Fruit fly (Drosophila melanogaster) whole organism, prepupa: Measurements from ENCODE around the gene Sec22.

Experiments
- CG10631 ChIP-seq: fragments of 200-800 bp; sonication (Bioruptor generic); optimal IDR thresholded peaks from 2 replicates; lab custom pipeline; 2016; ENCODE audit warnings: missing biosample characterization, missing genetic modification characterization
- CG10669 ChIP-seq: fragments of 200-800 bp; sonication (Bioruptor generic); optimal IDR thresholded peaks from 3 replicates; lab custom pipeline; 2018; ENCODE audit warnings: missing biosample characterization, mild to moderate bottlenecking, missing genetic modification characterization, moderate library complexity
- CG11762 ChIP-seq: fragments of 200-800 bp; sonication (Bioruptor generic); optimal IDR thresholded peaks from 3 replicates; lab custom pipeline; 2016; ENCODE audit warnings: missing biosample characterization, missing genetic modification characterization; ENCODE audit not compliant: insufficient read depth
- CG11902 ChIP-seq: fragments of 200-800 bp; sonication (Bioruptor generic); optimal IDR thresholded peaks from 3 replicates; lab custom pipeline; 2016; ENCODE audit warnings: missing biosample characterization, missing genetic modification characterization
- CG15336 ChIP-seq: fragments of 200-800 bp; sonication (Bioruptor generic); IDR thresholded peaks from 2 replicates; pipeline ENCODE4 v1.3.6; 2022; ENCODE audit warnings: missing biosample characterization, missing genetic modification characterization
- CG1621 ChIP-seq: fragments of 200-800 bp; sonication (Bioruptor generic); optimal IDR thresholded peaks from 3 replicates; lab custom pipeline; 2018; ENCODE audit warnings: missing biosample characterization, mild to moderate bottlenecking, missing genetic modification characterization
- CG16779 ChIP-seq: fragments of 200-800 bp; sonication (Bioruptor generic); optimal IDR thresholded peaks from 3 replicates; lab custom pipeline; 2017; ENCODE audit warnings: missing biosample characterization, mild to moderate bottlenecking, missing genetic modification characterization
- CG31627 ChIP-seq: fragments of 200-800 bp; sonication (Bioruptor generic); optimal IDR thresholded peaks from 3 replicates; lab custom pipeline; 2016; ENCODE audit warnings: missing biosample characterization, missing genetic modification characterization
- CG32006 ChIP-seq: fragments of 200-800 bp; sonication (Bioruptor generic); optimal IDR thresholded peaks from 3 replicates; lab custom pipeline; 2017; ENCODE audit warnings: missing biosample characterization, mild to moderate bottlenecking, missing genetic modification characterization
- CG34406 ChIP-seq: fragments of 200-800 bp; sonication (Bioruptor generic); optimal IDR thresholded peaks from 3 replicates; lab custom pipeline; 2016; ENCODE audit warnings: missing biosample characterization, missing genetic modification characterization
- CG4318 ChIP-seq: fragments of 200-800 bp; sonication (Bioruptor generic); optimal IDR thresholded peaks from 3 replicates; lab custom pipeline; 2017; ENCODE audit warnings: missing biosample characterization, mild to moderate bottlenecking, missing genetic modification characterization
- CG6792 ChIP-seq: fragments of 200-800 bp; sonication (Bioruptor generic); optimal IDR thresholded peaks from 3 replicates; lab custom pipeline; 2016; ENCODE audit warnings: missing biosample characterization, missing genetic modification characterization
- CG6808 ChIP-seq: fragments of 200-800 bp; sonication (Bioruptor generic); optimal IDR thresholded peaks from 3 replicates; lab custom pipeline; 2017; ENCODE audit warnings: missing biosample characterization, missing genetic modification characterization, mild to moderate bottlenecking, moderate library complexity, missing genetic modification reagents
- CG7368 ChIP-seq: fragments of 200-800 bp; sonication (Bioruptor generic); optimal IDR thresholded peaks from 3 replicates; lab custom pipeline; 2016; ENCODE audit warnings: missing biosample characterization, missing genetic modification characterization
- CG8119 ChIP-seq: fragments of 200-800 bp; sonication (Bioruptor generic); IDR thresholded peaks from 3 replicates; pipeline ENCODE4 v1.3.6; 2022; ENCODE audit warnings: missing biosample characterization, missing genetic modification characterization
- CG8319 ChIP-seq: fragments of 200-800 bp; sonication (Bioruptor generic); optimal IDR thresholded peaks from 3 replicates; lab custom pipeline; 2016; ENCODE audit warnings: missing biosample characterization, missing genetic modification characterization
- CG8632 ChIP-seq: fragments of 200-800 bp; sonication (Bioruptor generic); optimal IDR thresholded peaks from 3 replicates; lab custom pipeline; 2016; ENCODE audit warnings: missing biosample characterization, missing genetic modification characterization
- CG9139 ChIP-seq: fragments of 200-800 bp; sonication (Bioruptor generic); optimal IDR thresholded peaks from 3 replicates; lab custom pipeline; 2017; ENCODE audit warnings: missing biosample characterization, mild to moderate bottlenecking, missing genetic modification characterization
- Eip78C ChIP-seq: fragments of 200-800 bp; sonication (Bioruptor generic); peaks from one replicate; lab custom pipeline; 2016; ENCODE audit warnings: missing biosample characterization, missing genetic modification characterization
- Eip93F ChIP-seq: fragments of 200-800 bp; sonication (Bioruptor generic); optimal IDR thresholded peaks from 2 replicates; lab custom pipeline; 2016; ENCODE audit warnings: missing biosample characterization, mild to moderate bottlenecking, missing genetic modification characterization
- Ets21C ChIP-seq: fragments of 200-800 bp; sonication (Bioruptor generic); optimal IDR thresholded peaks from 3 replicates; lab custom pipeline; 2016; ENCODE audit warnings: missing biosample characterization, missing genetic modification characterization
- Gug ChIP-seq: fragments of 200-800 bp; sonication (Bioruptor generic); IDR thresholded peaks from 2 replicates; pipeline ENCODE4 v1.3.6; 2022; ENCODE audit warnings: missing biosample characterization, missing genetic modification characterization
- Hr38 ChIP-seq: sonication (Bioruptor generic); optimal IDR thresholded peaks from 2 replicates; lab custom pipeline; 2016; ENCODE audit warnings: missing biosample characterization, missing genetic modification characterization
- Hr39 ChIP-seq: fragments of 200-800 bp; sonication (Bioruptor generic); optimal IDR thresholded peaks from 2 replicates; lab custom pipeline; 2016; ENCODE audit warnings: missing biosample characterization, missing genetic modification characterization
- Hr4 ChIP-seq: fragments of 200-800 bp; sonication (Bioruptor generic); optimal IDR thresholded peaks from 3 replicates; lab custom pipeline; 2016; ENCODE audit warnings: missing biosample characterization, missing genetic modification characterization
- Met ChIP-seq: fragments of 200-800 bp; sonication (Bioruptor generic); optimal IDR thresholded peaks from 3 replicates; lab custom pipeline; 2016; ENCODE audit warnings: missing biosample characterization, missing genetic modification characterization
- OdsH ChIP-seq: fragments of 200-800 bp; sonication (Bioruptor generic); optimal IDR thresholded peaks from 3 replicates; lab custom pipeline; 2016; ENCODE audit warnings: missing biosample characterization, missing genetic modification characterization
- Smox ChIP-seq: fragments of 200-800 bp; sonication (Bioruptor generic); optimal IDR thresholded peaks from 3 replicates; lab custom pipeline; 2016; ENCODE audit warnings: missing biosample characterization, missing genetic modification characterization
- Sox102F ChIP-seq: fragments of 200-800 bp; sonication (Bioruptor generic); optimal IDR thresholded peaks from 2 replicates; lab custom pipeline; 2016; ENCODE audit warnings: missing biosample characterization, mild to moderate bottlenecking, missing genetic modification characterization
- Sox14 ChIP-seq: fragments of 200-800 bp; sonication (Bioruptor generic); optimal IDR thresholded peaks from 3 replicates; lab custom pipeline; 2016; ENCODE audit warnings: missing biosample characterization, missing genetic modification characterization
- achi ChIP-seq: fragments of 200-800 bp; sonication (Bioruptor generic); optimal IDR thresholded peaks from 3 replicates; lab custom pipeline; 2016; ENCODE audit warnings: missing biosample characterization, missing genetic modification characterization
- acj6 ChIP-seq: fragments of 200-800 bp; sonication (Bioruptor generic); optimal IDR thresholded peaks from 3 replicates; lab custom pipeline; 2016; ENCODE audit warnings: missing biosample characterization, missing genetic modification characterization
- cyc ChIP-seq: fragments of 200-800 bp; sonication (Bioruptor generic); optimal IDR thresholded peaks from 3 replicates; lab custom pipeline; 2016; ENCODE audit warnings: missing biosample characterization, missing genetic modification characterization
- dac ChIP-seq: fragments of 200-800 bp; sonication (Bioruptor generic); optimal IDR thresholded peaks from 2 replicates; lab custom pipeline; 2017; ENCODE audit warnings: missing biosample characterization, mild to moderate bottlenecking, missing genetic modification characterization
- dsx ChIP-seq: fragments of 200-800 bp; optimal IDR thresholded peaks from 3 replicates; lab custom pipeline; 2019; ENCODE audit warnings: missing biosample characterization, mild to moderate bottlenecking, missing genetic modification characterization, moderate library complexity; ENCODE audit not compliant: poor library complexity, severe bottlenecking
- eg ChIP-seq: fragments of 200-800 bp; sonication (Bioruptor generic); IDR thresholded peaks from 3 replicates; pipeline ENCODE4 v1.3.6; 2022; ENCODE audit warnings: missing biosample characterization, missing genetic modification characterization
- esn ChIP-seq: fragments of 200-800 bp; sonication (Bioruptor generic); optimal IDR thresholded peaks from 2 replicates; lab custom pipeline; 2016; ENCODE audit warnings: missing biosample characterization, mild to moderate bottlenecking, missing genetic modification characterization, moderate library complexity
- fd59A ChIP-seq: fragments of 200-800 bp; sonication (Bioruptor generic); optimal IDR thresholded peaks from 2 replicates; lab custom pipeline; 2017; ENCODE audit warnings: missing biosample characterization, mild to moderate bottlenecking, missing genetic modification characterization, missing genetic modification reagents
- fd85E ChIP-seq: fragments of 200-800 bp; sonication (Bioruptor generic); optimal IDR thresholded peaks from 3 replicates; lab custom pipeline; 2016; ENCODE audit warnings: missing biosample characterization, missing genetic modification characterization
- fkh ChIP-seq: fragments of 200-800 bp; sonication (Bioruptor generic); optimal IDR thresholded peaks from 3 replicates; lab custom pipeline; 2017; ENCODE audit warnings: missing biosample characterization, mild to moderate bottlenecking, missing genetic modification characterization, moderate library complexity
- lz ChIP-seq: fragments of 200-800 bp; sonication (Bioruptor generic); optimal IDR thresholded peaks from 3 replicates; lab custom pipeline; 2016; ENCODE audit warnings: missing biosample characterization, missing genetic modification characterization
- net ChIP-seq: fragments of 200-800 bp; sonication (Bioruptor generic); optimal IDR thresholded peaks from 3 replicates; lab custom pipeline; 2016; ENCODE audit warnings: missing biosample characterization, missing genetic modification characterization
- salr ChIP-seq, 2 experiments: fragments of 200-800 bp; sonication (Bioruptor generic); optimal IDR thresholded peaks; 3 replicates each; lab custom pipeline; 2016 to 2018; ENCODE audit warnings: missing biosample characterization in 2 of 2, missing genetic modification characterization in 2 of 2, mild to moderate bottlenecking in 1 of 2
- spab ChIP-seq: fragments of 200-800 bp; sonication (Bioruptor generic); optimal IDR thresholded peaks from 2 replicates; lab custom pipeline; 2017; ENCODE audit warnings: missing biosample characterization, mild to moderate bottlenecking, missing genetic modification characterization, missing genetic modification reagents
- ss ChIP-seq, 2 experiments: fragments of 200-800 bp; sonication (Bioruptor generic); optimal IDR thresholded peaks; 2 replicates in 1 of 2; 3 replicates in 1 of 2; lab custom pipeline; 2017 to 2018; ENCODE audit warnings: mild to moderate bottlenecking in 2 of 2, missing biosample characterization in 2 of 2, missing genetic modification characterization in 2 of 2, moderate library complexity in 1 of 2
- svp ChIP-seq: fragments of 200-800 bp; sonication (Bioruptor generic); peaks from one replicate; lab custom pipeline; 2016; ENCODE audit warnings: missing biosample characterization, missing genetic modification characterization
- vri ChIP-seq: fragments of 200-800 bp; sonication (Bioruptor generic); optimal IDR thresholded peaks from 3 replicates; lab custom pipeline; 2016; ENCODE audit warnings: missing biosample characterization, mild to moderate bottlenecking, missing genetic modification characterization

The Sec22 gene

dm6 chrX:796397-796989 lies 9.4 kb upstream of the Sec22 start (continued):
- TF ChIP-seq dac (GFP tag; lab: Kevin White, UChicago) (no peak), CG8119 (GFP tag; lab: Robert Waterston, UW) (no peak), CG11762 (GFP tag; lab: Kevin White, UChicago) (no peak), svp (GFP tag; lab: Kevin White, UChicago) (peak; percentile 91), CG34406 (GFP tag; lab: Kevin White, UChicago) (no peak), Hr38 (no peak), lz (GFP tag; lab: Kevin White, UChicago) (no peak), Met (no peak), fd85E (GFP tag; lab: Kevin White, UChicago) (no peak), vri (GFP tag; lab: Kevin White, UChicago) (peak; percentile 91), Gug (GFP tag; lab: Robert Waterston, UW) (no peak), CG31627 (GFP tag; lab: Kevin White, UChicago) (no peak)

dm6 chrX:801157-801872 lies 4.6 kb upstream of the Sec22 start, which contains the start of gene Rbf:
TSS of gene Rbf (minus strand) at chrX:801479.
- TF ChIP-seq CG10631 = peak; percentile 1
- TF ChIP-seq Sox102F (GFP tag; lab: Kevin White, UChicago) = no peak
- TF ChIP-seq eg (GFP tag; lab: Robert Waterston, UW) = no peak
- TF ChIP-seq CG10669 = no peak
- no peak for TF ChIP-seq CG8632 (GFP tag; lab: Kevin White, UChicago)
- TF ChIP-seq esn = no peak
- TF ChIP-seq Smox (GFP tag; lab: Kevin White, UChicago) = no peak
- TF ChIP-seq dac (GFP tag; lab: Kevin White, UChicago) = no peak
- no peak for TF ChIP-seq CG11902 (GFP tag; lab: Kevin White, UChicago)
- no peak for TF ChIP-seq net
- TF ChIP-seq fkh = no peak
- TF ChIP-seq CG4318 = no peak
- TF ChIP-seq CG32006 (GFP tag; lab: Kevin White, UChicago) = no peak
- TF ChIP-seq svp (GFP tag; lab: Kevin White, UChicago) = peak; percentile 23
- TF ChIP-seq CG8119 (GFP tag; lab: Robert Waterston, UW) = no peak
- peak; percentile 47 for TF ChIP-seq Eip78C
- no peak for TF ChIP-seq Met
- no peak for TF ChIP-seq achi (GFP tag; lab: Kevin White, UChicago)
- no peak for TF ChIP-seq CG8319 (GFP tag; lab: Kevin White, UChicago)
- no peak for TF ChIP-seq fd85E (GFP tag; lab: Kevin White, UChicago)
- no peak for TF ChIP-seq OdsH (GFP tag; lab: Kevin White, UChicago)
- TF ChIP-seq CG6808 = peak; percentile 6
- no peak for TF ChIP-seq CG15336 (GFP tag; lab: Robert Waterston, UW)
- no peak for TF ChIP-seq CG6792
- no peak for TF ChIP-seq Eip93F (GFP tag; lab: Kevin White, UChicago)
- no peak for TF ChIP-seq Hr39 (GFP tag; lab: Kevin White, UChicago)
- no peak for TF ChIP-seq CG11762 (GFP tag; lab: Kevin White, UChicago)
- TF ChIP-seq Sox14 = peak; percentile 14
- peak; percentile 12 for TF ChIP-seq CG31627 (GFP tag; lab: Kevin White, UChicago)
- no peak for TF ChIP-seq CG16779 (tag; lab: Kevin White, UChicago)
- no peak for TF ChIP-seq CG7368 (GFP tag; lab: Kevin White, UChicago)
- no peak for TF ChIP-seq CG1621 (tag; lab: Kevin White, UChicago)
- no peak for TF ChIP-seq vri (GFP tag; lab: Kevin White, UChicago)
- TF ChIP-seq ss (GFP tag; optimal IDR thresholded peaks at IDR 0.05; lab: Kevin White, UChicago) = no peak
- peak; percentile 6 for TF ChIP-seq cyc (GFP tag; lab: Kevin White, UChicago)
- no peak for TF ChIP-seq Hr4 (GFP tag; lab: Kevin White, UChicago)
- TF ChIP-seq salr (GFP tag; optimal IDR thresholded peaks at IDR 0.05; lab: Kevin White, UChicago) = no peak
- no peak for TF ChIP-seq dsx
- TF ChIP-seq fd59A (GFP tag; lab: Kevin White, UChicago) = no peak
- no peak for TF ChIP-seq CG9139 (GFP tag; lab: Kevin White, UChicago)
- no peak for TF ChIP-seq Ets21C (GFP tag; lab: Kevin White, UChicago)
- no peak for TF ChIP-seq CG34406 (GFP tag; lab: Kevin White, UChicago)
- TF ChIP-seq acj6 (GFP tag; lab: Kevin White, UChicago) = no peak
- TF ChIP-seq spab (GFP tag; lab: Kevin White, UChicago) = no peak
